Fruit fly (Drosophila melanogaster): Measurements from ENCODE around the gene Rga.

Gene Rga

dm6 chr3R:5612372-5613113, at the start of gene Rga:
Rga (minus strand) TSS chr3R:5613112.
- TF ChIP-seq h (optimal IDR thresholded peaks at IDR 0.05) = no peak
- no peak for TF ChIP-seq Myc (optimal IDR thresholded peaks at IDR 0.05)
- no peak for TF ChIP-seq ttk (optimal IDR thresholded peaks at IDR 0.05)
- TF ChIP-seq Sin3A (optimal IDR thresholded peaks at IDR 0.05) = no peak
- TF ChIP-seq psq (optimal IDR thresholded peaks at IDR 0.05) = no peak
- no peak for TF ChIP-seq insv (optimal IDR thresholded peaks at IDR 0.05)

DNA sequence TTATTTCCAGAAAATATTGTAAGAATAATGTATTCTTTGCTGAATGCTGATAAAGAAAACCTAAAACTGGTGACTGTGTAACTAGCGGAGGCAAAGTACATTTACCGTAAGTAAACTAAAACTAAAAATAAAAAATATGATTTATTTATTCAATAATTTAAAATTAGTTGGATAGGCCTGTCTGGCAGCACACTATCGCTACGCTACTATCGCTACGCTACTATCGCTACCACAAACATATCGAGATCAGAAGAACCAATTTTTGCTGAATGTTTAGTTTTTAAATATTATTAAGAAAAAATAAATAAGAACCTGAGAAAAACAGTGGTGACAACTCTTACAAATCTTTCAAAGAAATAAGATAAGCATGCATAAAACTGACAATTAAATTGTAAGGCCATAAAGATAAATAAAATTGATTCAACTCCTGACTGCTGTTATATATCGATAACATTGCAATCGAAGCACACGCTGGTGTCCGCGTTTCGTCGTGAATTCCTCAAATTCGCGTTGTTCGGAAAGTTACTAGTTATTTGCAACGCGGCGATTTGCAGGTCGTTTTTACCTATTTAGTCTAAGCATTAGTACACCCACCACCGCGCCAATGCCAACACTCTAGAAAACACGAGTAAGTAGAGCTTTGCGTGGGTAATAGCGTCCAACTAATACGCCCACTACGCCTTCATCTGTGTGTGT, 47.4 kb upstream of the Rga start, which contains the start of gene Wdr33:
TSS of gene Wdr33 (plus strand) at position 438 of the 696 bp plus-strand sequence.
- TF ChIP-seq Sin3A (optimal IDR thresholded peaks at IDR 0.05) (no peak), psq (optimal IDR thresholded peaks at IDR 0.05) (no peak), h (optimal IDR thresholded peaks at IDR 0.05) (no peak), insv (optimal IDR thresholded peaks at IDR 0.05) (no peak), ttk (optimal IDR thresholded peaks at IDR 0.05) (no peak), Myc (optimal IDR thresholded peaks at IDR 0.05) (no peak)

- no peak for TF ChIP-seq ttk (optimal IDR thresholded peaks at IDR 0.05)
- no peak for TF ChIP-seq h (optimal IDR thresholded peaks at IDR 0.05)
- TF ChIP-seq insv (optimal IDR thresholded peaks at IDR 0.05) = no peak
- no peak for TF ChIP-seq Myc (optimal IDR thresholded peaks at IDR 0.05)
- no peak for TF ChIP-seq psq (optimal IDR thresholded peaks at IDR 0.05)
- no peak for TF ChIP-seq Sin3A (optimal IDR thresholded peaks at IDR 0.05)
Observed at dm6 chr3R:5659829-5660197, 46.9 kb upstream of the Rga start, which contains the start of gene CG2182. CG2182 (minus strand) TSS chr3R:5659912.

DNA sequence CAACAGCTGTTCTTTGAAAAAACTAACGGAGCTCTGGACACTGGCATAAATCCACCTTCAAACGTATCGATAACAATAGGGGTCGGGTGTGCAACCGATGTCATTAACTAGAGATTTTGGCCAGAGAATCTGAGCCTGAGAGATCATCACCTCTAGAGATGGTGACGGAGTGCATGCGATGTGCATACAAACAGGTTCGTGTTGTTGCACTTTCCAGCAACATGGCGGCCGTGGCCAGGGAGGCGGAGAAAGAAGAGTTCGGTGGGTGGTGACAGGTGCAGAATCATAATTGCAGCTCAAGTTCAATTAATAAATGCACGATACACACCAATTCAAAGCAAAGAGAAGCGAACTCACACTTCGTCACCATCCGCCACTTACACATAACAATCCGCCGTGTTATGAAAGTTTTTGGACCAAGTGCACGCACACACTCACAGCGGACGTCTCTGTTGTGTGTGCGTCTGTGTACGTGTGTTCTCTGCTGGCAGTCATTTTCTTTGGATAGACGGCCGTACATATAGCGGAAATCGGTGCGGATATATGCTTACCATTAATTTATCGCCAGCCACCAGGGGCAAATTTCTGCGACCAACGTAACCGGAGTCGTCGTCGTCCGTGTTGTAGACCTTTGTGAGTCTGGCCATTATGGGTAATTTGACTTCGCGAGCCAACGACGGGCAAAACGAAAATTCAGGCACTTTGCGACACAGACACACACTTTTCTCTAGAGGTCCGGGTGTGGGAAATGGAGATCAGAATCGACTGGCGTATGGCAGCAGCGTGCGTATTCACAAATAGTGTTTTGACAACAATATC, 46.3 kb upstream of the Rga start:
- TF ChIP-seq Sin3A (optimal IDR thresholded peaks at IDR 0.05) (no peak), Myc (optimal IDR thresholded peaks at IDR 0.05) (no peak), h (optimal IDR thresholded peaks at IDR 0.05) (no peak), ttk (optimal IDR thresholded peaks at IDR 0.05) (no peak), psq (optimal IDR thresholded peaks at IDR 0.05) (no peak), insv (optimal IDR thresholded peaks at IDR 0.05) (no peak)

- TF ChIP-seq Myc (optimal IDR thresholded peaks at IDR 0.05) = no peak
- no peak for TF ChIP-seq Sin3A (optimal IDR thresholded peaks at IDR 0.05)
- no peak for TF ChIP-seq insv (optimal IDR thresholded peaks at IDR 0.05)
- no peak for TF ChIP-seq ttk (optimal IDR thresholded peaks at IDR 0.05)
- no peak for TF ChIP-seq h (optimal IDR thresholded peaks at IDR 0.05)
- TF ChIP-seq psq (optimal IDR thresholded peaks at IDR 0.05) = no peak
Observed at dm6 chr3R:5654692-5655181, 41.8 kb upstream of the Rga start, which contains the start of the genes elm and MED27. elm (minus strand) TSS chr3R:5654861. MED27 (plus strand) TSS chr3R:5655139.

dm6 chr3R:5653887-5654286, 41.0 kb upstream of the Rga start:
- TF ChIP-seq h (optimal IDR thresholded peaks at IDR 0.05) (no peak), Sin3A (optimal IDR thresholded peaks at IDR 0.05) (no peak)

DNA sequence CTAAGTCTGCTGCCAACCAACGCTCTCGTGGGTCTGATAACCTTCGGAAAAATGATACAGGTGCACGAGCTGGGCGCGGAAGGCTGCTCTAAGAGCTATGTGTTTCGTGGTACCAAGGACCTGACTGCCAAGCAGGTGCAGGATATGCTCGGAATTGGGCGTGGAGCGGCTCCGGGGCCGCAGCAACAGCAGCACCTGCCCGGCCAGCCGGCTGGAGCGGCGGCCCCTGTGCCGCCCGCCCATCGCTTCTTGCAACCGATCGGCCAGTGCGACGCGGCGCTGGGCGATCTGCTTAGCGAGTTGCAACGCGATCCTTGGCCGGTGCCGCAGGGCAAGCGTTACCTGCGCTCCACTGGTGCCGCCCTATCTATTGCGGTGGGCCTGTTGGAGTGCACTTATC, 37.0 kb upstream of the Rga start:
- TF ChIP-seq ttk (optimal IDR thresholded peaks at IDR 0.05) (peak; percentile 77), h (optimal IDR thresholded peaks at IDR 0.05) (no peak)

DNA sequence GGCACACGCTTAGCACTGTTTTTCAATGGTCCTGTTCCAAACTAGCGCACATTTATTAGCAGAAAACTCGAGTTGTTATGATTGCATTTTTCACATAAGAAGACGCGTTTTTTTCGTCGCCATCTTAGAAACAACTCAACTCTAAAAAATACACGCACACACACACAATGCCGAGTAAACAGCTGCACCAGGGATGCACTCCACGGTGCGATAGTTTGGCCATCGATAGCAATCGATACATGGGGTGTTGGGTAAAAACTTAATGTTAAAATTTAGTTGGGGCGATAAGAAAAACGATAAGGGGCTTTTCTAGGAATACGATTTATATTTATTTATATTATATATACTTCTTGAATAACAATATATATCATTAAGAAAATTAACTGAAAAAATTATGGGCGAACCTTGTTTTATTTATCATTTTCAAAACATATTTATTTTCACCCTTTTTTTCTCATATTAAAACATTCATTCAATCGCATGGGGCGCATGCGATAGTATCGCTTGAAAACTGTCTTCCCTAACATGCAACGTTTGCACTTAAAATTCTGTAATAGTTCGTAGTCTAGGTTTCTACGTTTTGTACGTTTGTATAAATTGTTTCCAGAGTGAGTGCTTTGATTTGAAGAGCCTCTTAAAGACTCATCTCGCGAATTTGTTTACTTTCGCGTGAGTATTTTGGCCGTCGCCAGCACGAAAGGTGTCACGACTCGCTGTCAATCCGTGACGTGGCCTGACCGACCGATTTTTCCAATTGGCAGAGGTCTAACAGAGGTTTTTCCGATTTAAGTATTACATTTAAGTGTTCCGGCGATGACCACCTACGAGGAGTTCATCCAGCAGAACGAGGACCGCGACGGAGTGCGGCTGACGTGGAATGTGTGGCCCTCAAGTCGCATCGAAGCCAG, 35.9 kb upstream of the Rga start, which contains the start of the genes MTA1-like and Sec23:
TSS of gene MTA1-like (minus strand) at position 170 of the 908 bp plus-strand sequence.
TSS of gene Sec23 (plus strand) at position 497 of the 908 bp plus-strand sequence.
- TF ChIP-seq insv (optimal IDR thresholded peaks at IDR 0.05) (no peak), Sin3A (optimal IDR thresholded peaks at IDR 0.05) (no peak), h (optimal IDR thresholded peaks at IDR 0.05) (no peak), Myc (optimal IDR thresholded peaks at IDR 0.05) (no peak), psq (optimal IDR thresholded peaks at IDR 0.05) (no peak), ttk (optimal IDR thresholded peaks at IDR 0.05) (no peak)

DNA sequence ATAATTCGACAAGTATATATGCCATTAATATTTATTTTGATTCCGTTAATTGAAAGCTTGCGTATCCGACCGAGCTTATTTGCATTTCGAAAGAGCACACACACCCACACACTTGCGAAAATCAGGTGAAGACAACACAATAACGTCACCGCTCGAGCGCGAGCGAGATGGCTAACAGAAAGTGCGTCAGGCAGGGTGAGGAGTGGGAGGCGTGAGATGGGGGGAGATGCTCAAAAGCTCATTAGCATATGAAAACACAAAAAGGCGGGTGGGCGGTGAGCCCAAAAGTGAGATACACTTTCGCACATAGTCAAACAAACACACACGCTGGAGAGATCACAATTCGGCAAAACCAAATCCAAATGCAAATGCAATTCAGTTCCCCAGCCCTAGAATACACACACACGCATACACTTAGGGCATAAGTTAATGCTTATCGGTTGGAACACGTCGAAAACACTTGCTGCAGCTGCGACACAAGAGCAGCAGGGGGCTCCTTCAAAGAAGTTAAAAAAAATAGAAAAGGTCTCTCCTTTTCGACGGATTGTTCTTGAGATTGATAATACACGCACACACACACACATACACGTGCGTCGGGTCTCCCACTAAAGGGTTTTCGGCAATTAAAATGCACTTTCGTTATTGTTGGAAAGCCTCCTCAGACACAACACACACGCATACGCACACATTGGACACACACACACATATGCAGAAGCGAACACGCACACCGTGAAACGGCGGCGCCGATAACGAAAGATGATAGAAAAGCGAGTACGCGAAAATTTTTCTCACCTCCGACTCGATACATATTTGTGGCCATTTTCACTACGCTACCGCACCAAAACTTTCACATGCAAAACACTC, 35.0 kb upstream of the Rga start:
- TF ChIP-seq Sin3A (optimal IDR thresholded peaks at IDR 0.05) = no peak
- no peak for TF ChIP-seq insv (optimal IDR thresholded peaks at IDR 0.05)
- TF ChIP-seq Myc (optimal IDR thresholded peaks at IDR 0.05) = no peak
- TF ChIP-seq psq (optimal IDR thresholded peaks at IDR 0.05) = no peak

- TF ChIP-seq psq (optimal IDR thresholded peaks at IDR 0.05) (no peak), insv (optimal IDR thresholded peaks at IDR 0.05) (no peak), h (optimal IDR thresholded peaks at IDR 0.05) (no peak), Sin3A (optimal IDR thresholded peaks at IDR 0.05) (no peak), Myc (optimal IDR thresholded peaks at IDR 0.05) (no peak), ttk (optimal IDR thresholded peaks at IDR 0.05) (no peak)
Observed at dm6 chr3R:5643421-5643820, 30.5 kb upstream of the Rga start.

Data from Kc167 (cell line).